Worm (Caenorhabditis elegans): ENCODE data around the gene nspc-17.

DNA sequence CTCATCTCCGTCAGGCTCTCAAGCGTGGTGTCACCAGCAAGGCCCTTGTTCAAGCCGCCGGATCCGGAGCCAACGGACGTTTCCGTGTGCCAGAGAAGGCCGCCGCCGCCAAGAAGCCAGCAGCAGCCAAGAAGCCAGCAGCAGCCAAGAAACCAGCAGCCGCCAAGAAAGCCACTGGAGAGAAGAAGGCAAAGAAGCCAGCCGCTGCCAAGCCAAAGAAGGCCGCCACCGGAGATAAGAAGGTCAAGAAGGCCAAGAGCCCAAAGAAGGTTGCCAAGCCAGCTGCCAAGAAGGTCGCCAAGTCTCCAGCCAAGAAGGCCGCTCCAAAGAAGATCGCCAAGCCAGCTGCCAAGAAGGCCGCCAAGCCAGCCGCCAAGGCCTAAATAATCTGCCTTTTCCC lies 34.5 kb downstream of the nspc-17 start:
- TF ChIP-seq ama-1 (optimal IDR thresholded peaks at IDR 0.05) = no peak
- TF ChIP-seq eor-1 (tag; optimal IDR thresholded peaks at IDR 0.05) = no peak
- no peak for TF ChIP-seq egl-27 (tag; optimal IDR thresholded peaks at IDR 0.05)

Data from whole organism, L3 larva.